Fruit fly (Drosophila melanogaster): ENCODE results near the gene mtgo.

mtgo gene

DNA sequence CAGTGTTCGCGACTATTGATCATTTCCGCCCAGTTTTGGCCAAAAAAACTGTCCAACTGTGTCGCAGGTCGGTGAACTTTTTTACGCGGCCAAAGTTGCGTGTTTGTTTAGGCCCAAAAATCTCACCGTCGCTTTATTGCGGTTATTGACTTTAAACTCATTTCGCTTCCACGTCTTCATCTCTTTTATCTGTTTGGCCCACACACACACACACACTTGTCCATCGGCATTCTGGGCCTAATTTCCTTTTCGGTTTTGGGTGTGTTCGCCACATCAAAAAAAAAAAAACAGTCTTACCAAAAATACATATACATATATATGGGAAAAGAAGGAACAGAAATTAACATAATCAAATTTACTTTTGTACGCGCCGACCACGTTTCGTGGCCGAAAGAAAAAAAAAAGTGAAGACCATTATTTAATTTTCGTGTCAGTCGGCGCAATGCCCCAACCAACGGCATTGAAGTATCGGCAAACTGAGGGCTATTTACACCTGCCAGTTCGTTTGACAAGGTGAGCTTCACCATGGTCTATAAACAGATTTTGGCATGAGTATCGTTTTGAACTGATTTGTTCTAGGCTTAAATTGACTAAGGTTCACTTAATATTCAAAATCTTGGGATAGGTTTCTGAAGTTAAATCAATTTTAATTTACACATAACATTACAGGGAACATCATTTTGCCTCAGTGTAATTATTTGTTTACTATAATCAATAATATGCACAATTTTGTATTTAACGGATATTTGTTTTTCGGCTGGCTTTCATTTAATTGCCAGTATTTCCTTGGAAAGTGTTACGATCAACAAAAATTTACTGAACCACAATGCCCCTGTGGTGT is 60.4 kb downstream of the mtgo start, which contains the start of gene CG31815:
CG31815 (plus strand) TSS at position 791 of the 841 bp plus-strand sequence.
- no peak for TF ChIP-seq GATAd (GFP tag; optimal IDR thresholded peaks at IDR 0.05)
- no peak for TF ChIP-seq CG32264 (GFP tag; optimal IDR thresholded peaks at IDR 0.05)
- TF ChIP-seq psq (GFP tag; optimal IDR thresholded peaks at IDR 0.05), result peak; percentile 45
- TF ChIP-seq rgr (GFP tag; optimal IDR thresholded peaks at IDR 0.05), result no peak
- no peak for TF ChIP-seq tai (GFP tag; optimal IDR thresholded peaks at IDR 0.05)

DNA sequence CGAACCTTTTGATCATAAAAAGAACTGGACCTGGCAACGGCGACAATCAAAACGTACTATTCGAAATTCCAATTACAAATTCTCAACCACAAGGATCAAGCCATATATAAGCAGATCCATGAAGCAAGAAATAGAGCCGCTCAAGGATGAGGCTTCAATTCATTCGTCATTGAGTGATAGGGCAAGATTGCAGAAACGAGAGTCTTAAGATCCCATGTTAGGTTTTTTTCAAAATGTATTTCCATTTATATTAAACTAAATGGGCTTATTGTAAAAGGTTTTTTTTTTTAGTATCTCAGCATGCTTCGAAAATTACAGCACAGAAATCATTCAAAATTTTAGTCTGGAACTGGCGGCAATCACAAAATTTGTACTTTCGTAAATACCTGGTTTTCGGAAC is 62.3 kb downstream of the mtgo start, which contains the start of gene CG4631:
CG4631 (plus strand) TSS at position 301 of the 400 bp plus-strand sequence.
- no peak for TF ChIP-seq Vsx2 (GFP tag; optimal IDR thresholded peaks at IDR 0.05; ENCODE audit: partially characterized antibody)
- TF ChIP-seq dl (GFP tag; optimal IDR thresholded peaks at IDR 0.05; ENCODE audit: insufficient read depth in 1 of 2, partially characterized antibody in 2 of 2), result no peak
- no peak for TF ChIP-seq Jra (GFP tag; optimal IDR thresholded peaks at IDR 0.05)
- no peak for TF ChIP-seq Hnf4 (GFP tag; optimal IDR thresholded peaks at IDR 0.05)
- TF ChIP-seq Dfd (GFP tag; optimal IDR thresholded peaks at IDR 0.05), result no peak
- no peak for TF ChIP-seq CG32264 (GFP tag; optimal IDR thresholded peaks at IDR 0.05)
- no peak for TF ChIP-seq br (GFP tag; optimal IDR thresholded peaks at IDR 0.05)
- TF ChIP-seq N (GFP tag; optimal IDR thresholded peaks at IDR 0.05), result no peak
- no peak for TF ChIP-seq pan (optimal IDR thresholded peaks at IDR 0.05)
- no peak for TF ChIP-seq sage (GFP tag; optimal IDR thresholded peaks at IDR 0.05)
- no peak for TF ChIP-seq dsf (GFP tag; optimal IDR thresholded peaks at IDR 0.05; ENCODE audit: borderline replicate concordance)
- TF ChIP-seq lola (GFP tag; optimal IDR thresholded peaks at IDR 0.05), result no peak
- TF ChIP-seq dmrt93B (GFP tag; optimal IDR thresholded peaks at IDR 0.05), result no peak
- no peak for TF ChIP-seq Mio (GFP tag; optimal IDR thresholded peaks at IDR 0.05)

DNA sequence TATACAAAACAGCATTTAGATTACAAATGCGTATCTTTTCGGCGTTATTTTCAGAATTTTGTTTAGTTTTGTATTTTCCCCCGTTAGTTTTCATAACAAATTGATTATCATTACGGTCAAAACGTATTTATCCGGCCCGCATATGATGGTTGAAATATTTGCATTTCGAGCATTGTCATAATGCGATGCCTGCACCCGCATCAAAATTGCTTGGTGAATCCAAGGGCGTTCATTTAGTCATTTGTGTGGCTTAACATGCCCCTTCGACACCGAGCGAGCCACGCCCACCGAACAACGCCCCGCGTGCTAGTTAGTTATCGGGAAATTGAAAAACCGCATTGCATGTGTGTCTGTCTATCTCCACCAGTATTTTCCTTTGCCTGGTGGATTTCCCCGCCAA is 71.5 kb downstream of the mtgo start:
- TF ChIP-seq foxo (GFP tag; optimal IDR thresholded peaks at IDR 0.05), result no peak
- TF ChIP-seq psq (GFP tag; optimal IDR thresholded peaks at IDR 0.05), result no peak

DNA sequence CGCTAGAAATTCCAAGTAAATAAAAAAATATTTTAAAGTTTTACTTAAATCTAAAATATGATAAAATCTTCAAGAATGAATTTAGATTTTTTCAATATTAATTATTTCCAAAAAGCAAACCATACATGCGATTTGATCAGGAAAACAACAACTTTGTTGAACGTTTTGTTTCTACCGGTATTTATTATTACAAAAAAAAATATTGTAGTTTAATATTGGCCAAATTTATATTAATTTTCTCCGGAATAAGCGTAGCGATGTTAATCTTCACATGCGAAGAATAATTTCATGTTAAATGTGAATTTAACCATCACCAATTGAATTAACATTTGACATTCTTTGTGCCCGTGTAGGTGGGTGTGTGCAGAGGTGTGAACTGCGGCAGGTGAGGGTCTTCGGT is 74.1 kb downstream of the mtgo start:
- TF ChIP-seq dsf (GFP tag; optimal IDR thresholded peaks at IDR 0.05; ENCODE audit: borderline replicate concordance) (no peak), dl (GFP tag; optimal IDR thresholded peaks at IDR 0.05; ENCODE audit: insufficient read depth in 1 of 2, partially characterized antibody in 2 of 2) (no peak), tai (GFP tag; optimal IDR thresholded peaks at IDR 0.05) (no peak), Dif (GFP tag; optimal IDR thresholded peaks at IDR 0.05; ENCODE audit: partially characterized antibody) (no peak), fru (GFP tag; optimal IDR thresholded peaks at IDR 0.05) (no peak), foxo (GFP tag; optimal IDR thresholded peaks at IDR 0.05) (no peak), Hr78 (GFP tag; optimal IDR thresholded peaks at IDR 0.05) (no peak), CG32264 (GFP tag; optimal IDR thresholded peaks at IDR 0.05) (no peak), OdsH (GFP tag; optimal IDR thresholded peaks at IDR 0.05) (no peak), woc (GFP tag; optimal IDR thresholded peaks at IDR 0.05) (no peak), h (GFP tag; optimal IDR thresholded peaks at IDR 0.05) (no peak), br (GFP tag; optimal IDR thresholded peaks at IDR 0.05) (no peak), usp (GFP tag; optimal IDR thresholded peaks at IDR 0.05) (no peak), Vsx2 (GFP tag; optimal IDR thresholded peaks at IDR 0.05; ENCODE audit: partially characterized antibody) (no peak), HLH106 (tag; optimal IDR thresholded peaks at IDR 0.05) (no peak), N (GFP tag; optimal IDR thresholded peaks at IDR 0.05) (no peak), Myc (optimal IDR thresholded peaks at IDR 0.05) (no peak), rgr (GFP tag; optimal IDR thresholded peaks at IDR 0.05) (no peak), Hnf4 (GFP tag; optimal IDR thresholded peaks at IDR 0.05) (no peak)

DNA sequence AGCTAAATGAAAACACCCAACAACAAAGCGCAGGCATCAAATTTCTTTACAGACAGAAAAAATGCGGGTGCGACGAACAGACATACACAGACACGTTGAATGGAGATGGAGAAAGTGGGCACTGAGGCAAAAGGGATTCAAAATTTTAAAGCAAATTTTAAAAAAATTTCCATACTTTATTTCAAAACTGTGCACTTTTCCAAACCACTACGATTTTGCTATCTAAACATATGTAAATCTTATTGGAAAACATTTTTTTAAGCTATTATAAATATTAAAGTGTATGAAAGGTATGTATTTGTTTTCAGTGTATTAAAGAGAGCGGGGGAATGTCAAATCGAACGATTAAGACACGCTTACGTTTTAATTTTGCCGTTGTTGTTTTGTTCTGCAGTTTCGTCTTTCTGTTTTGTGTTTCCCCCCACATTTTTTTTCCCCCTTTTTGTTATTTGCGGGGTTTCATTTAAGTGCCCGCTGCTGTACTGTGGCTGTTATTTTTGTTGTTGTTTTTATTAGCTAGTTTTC is 75.6 kb downstream of the mtgo start:
- TF ChIP-seq Rel (GFP tag; optimal IDR thresholded peaks at IDR 0.05) (peak; percentile 20), Rel (tag; optimal IDR thresholded peaks at IDR 0.05) (peak; percentile 89), OdsH (GFP tag; optimal IDR thresholded peaks at IDR 0.05) (peak; percentile 90), Dfd (GFP tag; optimal IDR thresholded peaks at IDR 0.05) (peak; percentile 23), CG32264 (GFP tag; optimal IDR thresholded peaks at IDR 0.05) (peak; percentile 75), sage (GFP tag; optimal IDR thresholded peaks at IDR 0.05) (peak; percentile 67), pan (optimal IDR thresholded peaks at IDR 0.05) (no peak), rgr (GFP tag; optimal IDR thresholded peaks at IDR 0.05) (peak; percentile 84), woc (GFP tag; optimal IDR thresholded peaks at IDR 0.05) (peak; percentile 81), N (GFP tag; optimal IDR thresholded peaks at IDR 0.05) (no peak), Myc (optimal IDR thresholded peaks at IDR 0.05) (no peak), br (GFP tag; optimal IDR thresholded peaks at IDR 0.05) (peak; percentile 68), Hnf4 (GFP tag; optimal IDR thresholded peaks at IDR 0.05) (no peak), dsf (GFP tag; optimal IDR thresholded peaks at IDR 0.05; ENCODE audit: borderline replicate concordance) (no peak), brk (GFP tag; optimal IDR thresholded peaks at IDR 0.05) (peak; percentile 43), sv (GFP tag; optimal IDR thresholded peaks at IDR 0.05) (peak; percentile 58), usp (GFP tag; optimal IDR thresholded peaks at IDR 0.05) (no peak), Sp1 (GFP tag; optimal IDR thresholded peaks at IDR 0.05) (peak; percentile 80), psq (GFP tag; optimal IDR thresholded peaks at IDR 0.05) (peak; percentile 91), fru (GFP tag; optimal IDR thresholded peaks at IDR 0.05) (peak; percentile 88), ey (GFP tag; optimal IDR thresholded peaks at IDR 0.05) (peak; percentile 82), CG9705 (GFP tag; optimal IDR thresholded peaks at IDR 0.05) (peak; percentile 71), Jra (GFP tag; optimal IDR thresholded peaks at IDR 0.05) (no peak), Abd-B (GFP tag; optimal IDR thresholded peaks at IDR 0.05) (no peak), Hr78 (GFP tag; optimal IDR thresholded peaks at IDR 0.05) (no peak), dl (GFP tag; optimal IDR thresholded peaks at IDR 0.05; ENCODE audit: insufficient read depth in 1 of 2, partially characterized antibody in 2 of 2) (no peak), tai (GFP tag; optimal IDR thresholded peaks at IDR 0.05) (peak; percentile 54), Vsx2 (GFP tag; optimal IDR thresholded peaks at IDR 0.05; ENCODE audit: partially characterized antibody) (no peak)

Measured in whole organism, wandering third instar larva.